Worm (Caenorhabditis elegans) whole organism, young adult: ENCODE data around the gene F13D12.10.

Experiments
- B0261.1 ChIP-seq: sonication (generic microtip); optimal IDR thresholded peaks from 2 replicates; lab custom pipeline; 2016; ENCODE audit warnings: mild to moderate bottlenecking, missing genetic modification characterization, moderate library complexity, missing compliant biosample characterization
- F22D6.2 ChIP-seq: sonication (generic microtip); optimal IDR thresholded peaks from 2 replicates; lab custom pipeline; 2016; ENCODE audit warnings: mild to moderate bottlenecking, missing genetic modification characterization, missing compliant biosample characterization
- F52B5.7 ChIP-seq: sonication (generic microtip); optimal IDR thresholded peaks from 2 replicates; lab custom pipeline; 2016; ENCODE audit warnings: mild to moderate bottlenecking, missing genetic modification characterization, missing compliant biosample characterization
- T07F8.4 ChIP-seq: sonication (generic microtip); optimal IDR thresholded peaks from 2 replicates; lab custom pipeline; 2016; ENCODE audit warnings: mild to moderate bottlenecking, missing genetic modification characterization, moderate library complexity, missing compliant biosample characterization
- ama-1 ChIP-seq, 3 experiments: fragments of 150-350 bp in 1 of 3; sonication (generic microtip) in 2 of 3; optimal IDR thresholded peaks; 2 replicates each; lab custom pipeline; 2014 to 2018; ENCODE audit warnings: missing biosample characterization in 2 of 3, missing genetic modification characterization in 2 of 3, missing genetic modification reagents in 2 of 3
- hmg-1.2 ChIP-seq: fragments of 200-800 bp; sonication (Bioruptor generic); IDR thresholded peaks from 2 replicates; pipeline ENCODE4 v1.3.6; 2022; ENCODE audit warnings: missing genetic modification reagents, missing genetic modification characterization, missing compliant biosample characterization
- lir-1 ChIP-seq: fragments of 200-800 bp; sonication (Bioruptor generic); conservative IDR thresholded peaks from 2 replicates; pipeline ENCODE4 v1.3.6; 2022; ENCODE audit warnings: missing genetic modification reagents, missing genetic modification characterization, missing compliant biosample characterization
- lsl-1 ChIP-seq: fragments of 200-800 bp; sonication (Bioruptor generic); optimal IDR thresholded peaks from 2 replicates; lab custom pipeline; 2018; ENCODE audit warnings: mild to moderate bottlenecking, missing genetic modification characterization, moderate library complexity, missing compliant biosample characterization
- nhr-90 ChIP-seq: sonication (generic microtip); optimal IDR thresholded peaks from 2 replicates; lab custom pipeline; 2016; ENCODE audit warnings: missing genotype, mild to moderate bottlenecking, missing genetic modification characterization, missing compliant biosample characterization
- repo-1 ChIP-seq: sonication (generic microtip); optimal IDR thresholded peaks from 2 replicates; lab custom pipeline; 2017; ENCODE audit warnings: mild to moderate bottlenecking, missing genetic modification characterization, missing compliant biosample characterization
- snpc-4 ChIP-seq, 5 experiments: fragments of 150-350 bp in 1 of 5; sonication (generic microtip) in 4 of 5; optimal IDR thresholded peaks; 2 replicates each; lab custom pipeline; 2014 to 2018; ENCODE audit warnings: missing genetic modification characterization in 5 of 5, missing biosample characterization in 3 of 5, antibody characterized with exemption in 2 of 5, mild to moderate bottlenecking in 2 of 5, missing compliant biosample characterization in 2 of 5, missing genotype in 2 of 5, moderate library complexity in 2 of 5, missing genetic modification reagents in 1 of 5
- somi-1 ChIP-seq: fragments of 200-800 bp; sonication (Bioruptor generic); optimal IDR thresholded peaks from 2 replicates; lab custom pipeline; 2018; ENCODE audit warnings: mild to moderate bottlenecking, missing genetic modification characterization, missing compliant biosample characterization
- ztf-6 ChIP-seq: fragments of 200-800 bp; sonication (Bioruptor generic); IDR thresholded peaks from 2 replicates; pipeline ENCODE4 v1.3.6; 2022; ENCODE audit warnings: missing genetic modification reagents, missing genetic modification characterization, missing compliant biosample characterization

DNA sequence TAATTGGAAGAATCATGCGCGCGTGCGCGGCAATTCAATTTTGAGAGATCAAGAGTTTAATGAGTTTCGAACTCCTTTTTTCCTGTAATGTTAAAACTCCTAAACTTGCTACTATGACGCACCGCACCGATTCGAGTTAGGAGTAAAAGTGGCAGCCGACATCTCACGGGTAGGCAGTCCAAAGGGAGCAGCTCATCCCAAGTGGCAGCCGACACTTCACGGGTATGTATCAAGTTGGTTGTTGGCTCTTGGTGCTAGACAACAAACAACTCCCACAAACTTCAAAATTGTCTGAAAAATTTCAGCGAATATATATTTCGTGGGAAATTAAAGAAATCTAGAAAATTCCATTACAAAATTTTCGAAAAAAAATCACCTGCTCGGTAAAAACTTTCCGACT is 39.6 kb downstream of the F13D12.10 start:
- TF ChIP-seq ama-1 (optimal IDR thresholded peaks at IDR 0.05; lab: Kevin White, UChicago) (no peak), ama-1 (GFP tag; optimal IDR thresholded peaks at IDR 0.05; lab: Kevin White, UChicago) (no peak), B0261.1 (tag; lab: Kevin White, UChicago) (no peak), nhr-90 (tag; lab: Kevin White, UChicago) (no peak), somi-1 (GFP tag; lab: Kevin White, UChicago) (no peak), lsl-1 (GFP tag; lab: Kevin White, UChicago) (no peak), F22D6.2 (tag; lab: Kevin White, UChicago) (no peak), F52B5.7 (tag; lab: Kevin White, UChicago) (no peak), repo-1 (tag; lab: Kevin White, UChicago) (no peak), T07F8.4 (tag; lab: Kevin White, UChicago) (no peak), ztf-6 (GFP tag; lab: Robert Waterston, UW) (no peak), hmg-1.2 (no peak), lir-1 (GFP tag; lab: Robert Waterston, UW) (no peak), snpc-4 (GFP tag; optimal IDR thresholded peaks at IDR 0.05; lab: Kevin White, UChicago) (no peak), snpc-4 (tag; optimal IDR thresholded peaks at IDR 0.05; lab: Kevin White, UChicago) (peak in 3 of 4 experiments; percentile 51 to 79 (median 76))
